Worm (Caenorhabditis elegans) whole organism, young adult: ENCODE results near the gene gfm-1.

Source experiments
- ama-1 ChIP-seq, 3 experiments: fragments of 150-350 bp in 1 of 3; sonication (generic microtip) in 2 of 3; optimal IDR thresholded peaks; 2 replicates each; lab custom pipeline; 2014 to 2018; ENCODE audit warnings: missing biosample characterization in 2 of 3, missing genetic modification characterization in 2 of 3, missing genetic modification reagents in 2 of 3
- atf-7 ChIP-seq: sonication (generic microtip); optimal IDR thresholded peaks from 2 replicates; lab custom pipeline; 2017; ENCODE audit warnings: mild to moderate bottlenecking, missing genetic modification characterization, missing compliant biosample characterization
- bed-2 ChIP-seq: fragments of 200-800 bp; sonication (Bioruptor generic); IDR thresholded peaks from 2 replicates; pipeline ENCODE4 v1.3.6; 2022; ENCODE audit warnings: missing genetic modification reagents, missing genetic modification characterization, missing compliant biosample characterization
- cebp-1 ChIP-seq, 2 experiments: fragments of 200-800 bp in 1 of 2; sonication (Bioruptor generic) in 1 of 2; sonication (generic microtip) in 1 of 2; IDR thresholded peaks in 1 of 2; optimal IDR thresholded peaks in 1 of 2; 2 replicates each; pipeline versions ENCODE4 v1.3.6 to Lab custom; 2017 to 2022; ENCODE audit warnings: missing compliant biosample characterization in 2 of 2, missing genetic modification characterization in 2 of 2, mild to moderate bottlenecking in 1 of 2, missing genetic modification reagents in 1 of 2, moderate library complexity in 1 of 2
- dpl-1 ChIP-seq: fragments of 150-350 bp; optimal IDR thresholded peaks from 2 replicates; lab custom pipeline; 2014; ENCODE audit warnings: missing biosample characterization, missing genetic modification reagents, missing genetic modification characterization
- lin-26 ChIP-seq: fragments of 200-800 bp; sonication (Bioruptor generic); IDR thresholded peaks from 2 replicates; pipeline ENCODE4 v1.3.6; 2022; ENCODE audit warnings: missing genetic modification reagents, missing genetic modification characterization, missing compliant biosample characterization
- lir-1 ChIP-seq: fragments of 200-800 bp; sonication (Bioruptor generic); conservative IDR thresholded peaks from 2 replicates; pipeline ENCODE4 v1.3.6; 2022; ENCODE audit warnings: missing genetic modification reagents, missing genetic modification characterization, missing compliant biosample characterization
- mes-4 ChIP-seq: sonication (generic microtip); optimal IDR thresholded peaks from 2 replicates; lab custom pipeline; 2016; ENCODE audit warnings: missing genotype, missing genetic modification characterization, missing compliant biosample characterization
- nhr-90 ChIP-seq: sonication (generic microtip); optimal IDR thresholded peaks from 2 replicates; lab custom pipeline; 2016; ENCODE audit warnings: missing genotype, mild to moderate bottlenecking, missing genetic modification characterization, missing compliant biosample characterization
- snpc-4 ChIP-seq, 5 experiments: fragments of 150-350 bp in 1 of 5; sonication (generic microtip) in 4 of 5; optimal IDR thresholded peaks; 2 replicates each; lab custom pipeline; 2014 to 2018; ENCODE audit warnings: missing genetic modification characterization in 5 of 5, missing biosample characterization in 3 of 5, antibody characterized with exemption in 2 of 5, mild to moderate bottlenecking in 2 of 5, missing compliant biosample characterization in 2 of 5, missing genotype in 2 of 5, moderate library complexity in 2 of 5, missing genetic modification reagents in 1 of 5
- sptf-2 ChIP-seq: fragments of 200-800 bp; sonication (Bioruptor generic); optimal IDR thresholded peaks from 2 replicates; lab custom pipeline; 2018; ENCODE audit warnings: mild to moderate bottlenecking, missing genetic modification characterization, missing compliant biosample characterization
- tbp1 ChIP-seq: fragments of 200-800 bp; sonication (Bioruptor generic); optimal IDR thresholded peaks from 2 replicates; lab custom pipeline; 2018; ENCODE audit warnings: mild to moderate bottlenecking, missing genetic modification characterization, missing compliant biosample characterization
- tbx-9 ChIP-seq: sonication (generic microtip); optimal IDR thresholded peaks from 2 replicates; lab custom pipeline; 2016; ENCODE audit warnings: borderline replicate concordance, missing genetic modification characterization, inconsistent platforms, missing compliant biosample characterization
- tlf-1 ChIP-seq: fragments of 200-800 bp; sonication (Bioruptor generic); optimal IDR thresholded peaks from 2 replicates; lab custom pipeline; 2018; ENCODE audit warnings: mild to moderate bottlenecking, missing genetic modification characterization, missing compliant biosample characterization

- TF ChIP-seq atf-7 (tag; lab: Kevin White, UChicago) = no peak
- TF ChIP-seq tbp1 (GFP tag; lab: Kevin White, UChicago) = no peak
- no peak for TF ChIP-seq tbx-9 (tag; lab: Kevin White, UChicago)
- TF ChIP-seq lir-1 (GFP tag; lab: Robert Waterston, UW) = no peak
- TF ChIP-seq cebp-1 (GFP tag; IDR thresholded peaks at IDR 0.05; lab: Robert Waterston, UW) = no peak
- peak; percentile 55 for TF ChIP-seq cebp-1 (tag; optimal IDR thresholded peaks at IDR 0.05; lab: Kevin White, UChicago)
- no peak for TF ChIP-seq sptf-2
- no peak for TF ChIP-seq lin-26
- no peak for TF ChIP-seq snpc-4 (GFP tag; optimal IDR thresholded peaks at IDR 0.05; lab: Kevin White, UChicago)
- no peak for TF ChIP-seq snpc-4 (tag; optimal IDR thresholded peaks at IDR 0.05; lab: Kevin White, UChicago)
- TF ChIP-seq tlf-1 (GFP tag; lab: Kevin White, UChicago) = no peak
- TF ChIP-seq ama-1 (optimal IDR thresholded peaks at IDR 0.05; lab: Kevin White, UChicago) = no peak
- TF ChIP-seq ama-1 (GFP tag; optimal IDR thresholded peaks at IDR 0.05; lab: Kevin White, UChicago) = no peak
- no peak for TF ChIP-seq dpl-1 (GFP tag; lab: Kevin White, UChicago)
- TF ChIP-seq bed-2 (GFP tag; lab: Robert Waterston, UW) = no peak
- TF ChIP-seq nhr-90 (tag; lab: Kevin White, UChicago) = no peak
- no peak for TF ChIP-seq mes-4
Observed at ce11 chrII:13165683-13166259, 48.5 kb downstream of the gfm-1 start, which contains the start of gene moe-3.
